Fruit fly (Drosophila melanogaster) whole organism, pupa: ENCODE results near the gene His3.3B.

Source experiments
- CG12605 ChIP-seq: fragments of 200-800 bp; sonication (Bioruptor generic); IDR thresholded peaks from 2 replicates; pipeline ENCODE4 v1.3.6; 2022; ENCODE audit warnings: missing biosample characterization, missing genetic modification characterization
- CG14655 ChIP-seq: fragments of 200-800 bp; sonication (Bioruptor generic); optimal IDR thresholded peaks from 3 replicates; lab custom pipeline; 2017; ENCODE audit warnings: mild to moderate bottlenecking, missing biosample characterization, missing genetic modification reagents, missing genetic modification characterization
- CG15710 ChIP-seq: fragments of 200-800 bp; sonication (Bioruptor generic); optimal IDR thresholded peaks from 2 replicates; lab custom pipeline; 2018; ENCODE audit warnings: missing biosample characterization, mild to moderate bottlenecking, missing genetic modification characterization, moderate library complexity
- CG34367 ChIP-seq: fragments of 200-800 bp; sonication (Bioruptor generic); optimal IDR thresholded peaks from 2 replicates; lab custom pipeline; 2018; ENCODE audit warnings: missing biosample characterization, mild to moderate bottlenecking, missing genetic modification characterization
- CG4496 ChIP-seq: fragments of 200-800 bp; sonication (Bioruptor generic); IDR thresholded peaks from 3 replicates; pipeline ENCODE4 v1.3.6; 2022; ENCODE audit warnings: missing biosample characterization, missing genetic modification characterization
- D1 ChIP-seq: fragments of 200-800 bp; sonication (Bioruptor generic); optimal IDR thresholded peaks from 2 replicates; lab custom pipeline; 2018; ENCODE audit warnings: missing biosample characterization, mild to moderate bottlenecking, missing genetic modification characterization, moderate library complexity
- gl ChIP-seq: fragments of 200-800 bp; sonication (Bioruptor generic); optimal IDR thresholded peaks from 2 replicates; lab custom pipeline; 2018; ENCODE audit warnings: missing biosample characterization, mild to moderate bottlenecking, missing genetic modification characterization

- TF ChIP-seq gl (tag; lab: Kevin White, UChicago), result no peak
- no peak for TF ChIP-seq CG34367 (tag; lab: Kevin White, UChicago)
- TF ChIP-seq CG15710 (tag; lab: Kevin White, UChicago), result no peak
- TF ChIP-seq CG4496 (GFP tag; lab: Robert Waterston, UW), result no peak
- no peak for TF ChIP-seq CG14655
- no peak for TF ChIP-seq D1
- TF ChIP-seq CG12605 (GFP tag; lab: Robert Waterston, UW), result no peak
Observed at dm6 chrX:9128012-9128280, 28.5 kb downstream of the His3.3B start.
